Worm (Caenorhabditis elegans): Measurements from ENCODE around the gene M01F1.4.

Gene M01F1.4

DNA sequence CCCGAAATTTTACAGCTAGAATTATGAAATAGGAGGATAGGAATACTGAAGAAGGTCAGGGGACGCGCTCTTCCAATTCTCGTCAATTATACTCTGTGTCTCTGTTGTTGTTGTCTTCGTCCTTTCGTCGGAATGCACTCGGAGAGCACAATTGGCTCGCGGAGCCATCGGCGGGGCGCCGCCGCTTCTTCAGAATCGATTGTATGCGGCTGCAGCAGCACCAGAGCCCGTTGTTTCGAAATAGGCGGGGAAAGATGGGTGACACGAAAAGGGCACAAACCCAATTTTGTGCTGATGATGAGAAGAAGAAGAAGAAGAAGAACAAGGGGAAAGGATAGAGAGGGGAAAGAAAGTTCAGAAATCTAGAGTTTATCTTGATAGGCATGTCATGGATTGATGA is 32.3 kb upstream of the M01F1.4 start:
- TF ChIP-seq zfh-2 (GFP tag; conservative IDR thresholded peaks at IDR 0.05) (peak; percentile 86), B0035.1 (tag; optimal IDR thresholded peaks at IDR 0.05) (no peak), cebp-1 (GFP tag; IDR thresholded peaks at IDR 0.05) (0 out of 2 replicates have a peak, but pooled peaks have one; percentile 26), cebp-1 (tag; optimal IDR thresholded peaks at IDR 0.05) (peak; percentile 85)

DNA sequence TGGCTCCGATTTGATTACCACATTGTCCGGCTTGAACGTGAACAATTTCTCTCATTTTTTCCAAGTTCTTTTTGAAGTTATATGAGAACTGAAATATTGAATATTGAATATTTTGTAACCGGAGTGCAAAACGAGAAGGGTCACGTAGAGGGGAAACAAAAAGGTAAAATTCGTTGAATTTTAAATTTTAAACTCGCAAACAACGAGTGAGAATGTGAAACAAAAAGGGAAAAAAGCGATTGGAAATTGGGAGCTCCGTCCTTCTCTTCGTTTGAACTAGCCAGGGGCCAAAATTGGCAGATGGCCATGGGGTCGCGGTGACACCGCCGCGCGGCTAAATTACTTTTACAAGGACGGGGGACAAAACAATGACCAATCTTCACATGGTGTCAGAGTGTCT is 31.7 kb upstream of the M01F1.4 start, which contains the start of gene ben-1:
ben-1 (minus strand) TSS at position 101 of the 400 bp plus-strand sequence.
- TF ChIP-seq mel-28 (tag; optimal IDR thresholded peaks at IDR 0.05; ENCODE audit: borderline replicate concordance) (no peak), sea-2 (GFP tag; IDR thresholded peaks at IDR 0.05) (no peak), lin-26 (GFP tag; IDR thresholded peaks at IDR 0.05) (no peak), F33H1.4 (GFP tag; IDR thresholded peaks at IDR 0.05) (no peak), ztf-28 (GFP tag; IDR thresholded peaks at IDR 0.05) (no peak), nhr-27 (tag; optimal IDR thresholded peaks at IDR 0.05) (no peak), aptf-2 (GFP tag; conservative IDR thresholded peaks at IDR 0.05) (no peak), athp-1 (tag; optimal IDR thresholded peaks at IDR 0.05) (no peak), chd-7 (tag; optimal IDR thresholded peaks at IDR 0.05) (no peak), ceh-58 (GFP tag; IDR thresholded peaks at IDR 0.05) (no peak), ZK185.1 (tag; optimal IDR thresholded peaks at IDR 0.05; ENCODE audit: poor library complexity, severe bottlenecking) (no peak), Y53F4B.3 (GFP tag; IDR thresholded peaks at IDR 0.05) (no peak), ekl-4 (GFP tag; IDR thresholded peaks at IDR 0.05) (no peak), nhr-179 (tag; optimal IDR thresholded peaks at IDR 0.05) (no peak), bed-2 (GFP tag; IDR thresholded peaks at IDR 0.05) (no peak), ztf-25 (GFP tag; IDR thresholded peaks at IDR 0.05) (no peak), F37B4.10 (GFP tag; IDR thresholded peaks at IDR 0.05) (no peak), mcd-1 (GFP tag; IDR thresholded peaks at IDR 0.05) (no peak)

DNA sequence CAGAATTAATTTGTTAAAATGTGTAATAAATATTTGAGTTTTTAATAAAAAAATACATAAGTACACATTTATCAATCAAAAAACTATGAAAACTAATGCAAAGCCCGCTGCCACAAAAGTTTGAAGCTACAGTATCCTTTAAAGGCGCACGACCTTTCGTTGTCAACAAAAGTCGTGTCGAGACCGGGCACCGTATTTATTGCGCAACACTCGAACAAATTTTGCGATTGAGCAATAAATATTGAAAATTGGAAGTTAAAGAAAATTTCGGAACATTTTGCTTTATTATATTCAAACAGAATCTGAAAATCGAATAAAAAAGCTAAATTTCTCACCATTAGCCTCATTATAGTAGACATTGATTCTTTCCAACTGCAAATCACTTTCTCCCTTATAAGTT is 31.3 kb upstream of the M01F1.4 start:
- no peak for TF ChIP-seq ets-4 (GFP tag; optimal IDR thresholded peaks at IDR 0.05)
- TF ChIP-seq attf-3 (GFP tag; conservative IDR thresholded peaks at IDR 0.05) = no peak
- no peak for TF ChIP-seq ztf-22 (GFP tag; optimal IDR thresholded peaks at IDR 0.05)
- TF ChIP-seq mel-28 (tag; optimal IDR thresholded peaks at IDR 0.05; ENCODE audit: borderline replicate concordance) = no peak
- no peak for TF ChIP-seq nhr-120 (GFP tag; IDR thresholded peaks at IDR 0.05)
- no peak for TF ChIP-seq F22D6.2 (tag; optimal IDR thresholded peaks at IDR 0.05)
- TF ChIP-seq madf-3 (GFP tag; IDR thresholded peaks at IDR 0.05) = no peak
- TF ChIP-seq unc-130 (GFP tag; optimal IDR thresholded peaks at IDR 0.05) = no peak
- no peak for TF ChIP-seq nhr-27 (tag; optimal IDR thresholded peaks at IDR 0.05)
- TF ChIP-seq tbp1 (GFP tag; optimal IDR thresholded peaks at IDR 0.05) = no peak
- TF ChIP-seq nhr-179 (tag; optimal IDR thresholded peaks at IDR 0.05) = no peak
- TF ChIP-seq snpc-1.1 (tag; optimal IDR thresholded peaks at IDR 0.05; ENCODE audit: insufficient read depth) = no peak
- no peak for TF ChIP-seq tbx-9 (tag; optimal IDR thresholded peaks at IDR 0.05; ENCODE audit: borderline replicate concordance)
- no peak for TF ChIP-seq mes-4 (tag; optimal IDR thresholded peaks at IDR 0.05)
- no peak for TF ChIP-seq Y95B8A.8 (GFP tag; IDR thresholded peaks at IDR 0.05)
- TF ChIP-seq C17E4.6 (GFP tag; IDR thresholded peaks at IDR 0.05) = no peak
- TF ChIP-seq zfh-2 (GFP tag; conservative IDR thresholded peaks at IDR 0.05) = no peak

DNA sequence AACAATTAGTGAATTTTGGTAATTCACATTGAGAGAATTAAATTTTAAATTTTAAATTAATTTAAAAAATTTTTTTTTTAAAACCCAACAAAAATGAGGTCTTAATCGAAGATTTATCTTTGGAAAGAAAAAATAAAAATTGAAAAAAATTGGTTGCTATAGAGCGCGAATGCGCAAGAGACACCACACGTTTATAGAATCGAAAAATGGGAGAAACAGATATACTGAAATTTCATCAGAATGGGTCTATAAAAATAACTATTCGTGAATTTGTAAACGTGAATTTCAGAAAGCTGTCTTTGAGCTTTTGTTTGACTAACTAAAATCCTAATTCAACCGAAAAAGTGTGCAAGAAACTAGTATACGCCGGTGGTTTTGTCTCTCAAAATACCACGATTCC is 30.6 kb upstream of the M01F1.4 start:
- TF ChIP-seq mcd-1 (GFP tag; IDR thresholded peaks at IDR 0.05) (peak; percentile 86), akir-1 (GFP tag; optimal IDR thresholded peaks at IDR 0.05) (no peak), F57A8.1 (GFP tag; optimal IDR thresholded peaks at IDR 0.05) (no peak), ceh-100 (GFP tag; IDR thresholded peaks at IDR 0.05) (peak; percentile 97), F33H1.4 (GFP tag; IDR thresholded peaks at IDR 0.05) (peak; percentile 45; the same call in 1 of the 2 replicates), K12H6.12 (tag; optimal IDR thresholded peaks at IDR 0.05) (peak; percentile 30), rcor-1 (GFP tag; IDR thresholded peaks at IDR 0.05) (no peak), tbp1 (GFP tag; optimal IDR thresholded peaks at IDR 0.05) (peak; percentile 31), ceh-27 (GFP tag; optimal IDR thresholded peaks at IDR 0.05) (peak; percentile 24), lin-40 (tag; optimal IDR thresholded peaks at IDR 0.05) (peak; percentile 19), F23B12.7 (tag; optimal IDR thresholded peaks at IDR 0.05; ENCODE audit: insufficient read depth) (peak; percentile 2), lsl-1 (GFP tag; optimal IDR thresholded peaks at IDR 0.05) (peak; percentile 52), ztf-22 (GFP tag; optimal IDR thresholded peaks at IDR 0.05) (no peak), ceh-58 (GFP tag; IDR thresholded peaks at IDR 0.05) (no peak), dox-1 (GFP tag; IDR thresholded peaks at IDR 0.05) (0 out of 2 replicates have a peak, but pooled peaks have one; percentile 28)
